Fruit fly (Drosophila melanogaster) whole organism, adult: ENCODE results near the gene qtc.

Experiments used
- CG14711 ChIP-seq: fragments of 200-800 bp; sonication (Bioruptor generic); optimal IDR thresholded peaks from 2 replicates; lab custom pipeline; 2018; ENCODE audit warnings: missing biosample characterization, mild to moderate bottlenecking, missing genetic modification characterization, moderate library complexity
- CG1620 ChIP-seq: fragments of 200-800 bp; sonication (Bioruptor generic); optimal IDR thresholded peaks from 2 replicates; lab custom pipeline; 2016; ENCODE audit warnings: missing biosample characterization, missing genetic modification characterization
- CG33017 ChIP-seq: fragments of 200-800 bp; sonication (Bioruptor generic); optimal IDR thresholded peaks from 2 replicates; lab custom pipeline; 2018; ENCODE audit warnings: missing biosample characterization, mild to moderate bottlenecking, missing genetic modification characterization, moderate library complexity
- CG5204 ChIP-seq: fragments of 200-800 bp; sonication (Bioruptor generic); optimal IDR thresholded peaks from 2 replicates; lab custom pipeline; 2016; ENCODE audit warnings: missing biosample characterization, missing genetic modification characterization
- CG7045 ChIP-seq: fragments of 200-800 bp; sonication (Bioruptor generic); optimal IDR thresholded peaks from 2 replicates; lab custom pipeline; 2017; ENCODE audit warnings: missing biosample characterization, mild to moderate bottlenecking, missing genetic modification characterization
- CG7101 ChIP-seq: fragments of 200-800 bp; sonication (Bioruptor generic); optimal IDR thresholded peaks from 2 replicates; lab custom pipeline; 2018; ENCODE audit warnings: missing biosample characterization, mild to moderate bottlenecking, missing genetic modification characterization, moderate library complexity
- Clk ChIP-seq: fragments of 200-800 bp; sonication (Bioruptor generic); optimal IDR thresholded peaks from 2 replicates; lab custom pipeline; 2017; ENCODE audit warnings: missing biosample characterization, missing genetic modification characterization
- Crg-1 ChIP-seq: fragments of 200-800 bp; sonication (Bioruptor generic); optimal IDR thresholded peaks from 2 replicates; lab custom pipeline; 2016; ENCODE audit warnings: missing biosample characterization, missing genetic modification characterization
- Hr96 ChIP-seq: fragments of 200-800 bp; sonication (Bioruptor generic); optimal IDR thresholded peaks from 2 replicates; lab custom pipeline; 2016; ENCODE audit warnings: missing biosample characterization, missing genetic modification characterization
- cnc ChIP-seq, 2 experiments: fragments of >200 bp; optimal IDR thresholded peaks; 2 replicates each; lab custom pipeline; 2017
- kay ChIP-seq: fragments of 200-800 bp; sonication (Bioruptor generic); peaks from one replicate; lab custom pipeline; 2016; ENCODE audit warnings: missing biosample characterization, missing genetic modification characterization, borderline replicate concordance
- ovo ChIP-seq: fragments of 200-800 bp; sonication (Bioruptor generic); optimal IDR thresholded peaks from 2 replicates; lab custom pipeline; 2016; ENCODE audit warnings: missing biosample characterization, missing genetic modification characterization
- pad ChIP-seq: fragments of 200-800 bp; sonication (Bioruptor generic); optimal IDR thresholded peaks from 3 replicates; lab custom pipeline; 2017; ENCODE audit warnings: missing biosample characterization, missing genetic modification characterization, mild to moderate bottlenecking, moderate library complexity, missing genetic modification reagents
- tj ChIP-seq: fragments of 200-800 bp; sonication (Bioruptor generic); optimal IDR thresholded peaks from 3 replicates; lab custom pipeline; 2017; ENCODE audit warnings: missing biosample characterization, mild to moderate bottlenecking, missing genetic modification characterization, moderate library complexity

- TF ChIP-seq cnc (optimal IDR thresholded peaks at IDR 0.05; lab: Kevin White, UChicago) (no peak), ovo (GFP tag; lab: Kevin White, UChicago) (no peak), CG5204 (no peak), CG14711 (tag; lab: Kevin White, UChicago) (no peak), CG7101 (tag; lab: Kevin White, UChicago) (no peak), kay (no peak), pad (no peak), CG7045 (GFP tag; lab: Kevin White, UChicago) (no peak), CG33017 (no peak), tj (GFP tag; lab: Kevin White, UChicago) (no peak), Crg-1 (GFP tag; lab: Kevin White, UChicago) (no peak), Hr96 (no peak), CG1620 (GFP tag; lab: Kevin White, UChicago) (no peak), Clk (GFP tag; lab: Kevin White, UChicago) (no peak)
Observed at dm6 chr2L:5060515-5060914, at the start of gene qtc.
